Fruit fly (Drosophila melanogaster): ENCODE measurements around the gene CG13250.
A peak's percentile ranks its signal among the peaks of the same experiment; 100 is the strongest.

DNA sequence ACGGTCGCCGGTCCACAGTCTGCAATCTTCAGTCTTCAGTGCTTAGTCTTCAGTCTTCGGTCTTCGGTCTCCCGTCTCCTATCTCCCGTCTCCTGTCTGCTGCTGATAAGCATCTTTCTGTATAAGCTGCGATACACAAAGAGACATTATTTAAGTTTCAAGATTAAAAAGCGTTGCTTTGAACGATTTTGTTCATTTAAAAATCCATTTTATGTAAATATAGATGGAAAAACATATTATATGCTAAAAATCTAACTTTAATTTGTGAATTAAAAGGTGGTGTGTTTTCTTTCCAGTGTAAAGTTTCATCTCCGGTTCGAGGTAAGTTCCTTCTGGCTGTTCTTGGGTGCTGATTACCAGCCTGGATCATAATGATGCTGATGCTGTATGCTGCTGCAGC is 15.8 kb downstream of the CG13250 start:
- peak; percentile 52 for TF ChIP-seq OdsH (GFP tag; optimal IDR thresholded peaks at IDR 0.05)
- peak; percentile 57 to 71 for TF ChIP-seq ss (GFP tag; optimal IDR thresholded peaks at IDR 0.05)
- TF ChIP-seq CG15336 (GFP tag; IDR thresholded peaks at IDR 0.05) = 0 out of 2 replicates have a peak, but pooled peaks have one; percentile 33
- no peak for TF ChIP-seq CG11294 (GFP tag; IDR thresholded peaks at IDR 0.05)
- TF ChIP-seq Lpt (GFP tag; optimal IDR thresholded peaks at IDR 0.05) = no peak
- peak; percentile 68 for TF ChIP-seq CG31627 (GFP tag; optimal IDR thresholded peaks at IDR 0.05)
